Fruit fly (Drosophila melanogaster) whole organism, pupa: ENCODE results near the gene CG42655.

Experiments used
- CG10348 ChIP-seq: fragments of 200-800 bp; sonication (Bioruptor generic); IDR thresholded peaks from 2 replicates; pipeline ENCODE4 v1.3.6; 2022; ENCODE audit warnings: missing biosample characterization, missing genetic modification characterization
- CG12605 ChIP-seq: fragments of 200-800 bp; sonication (Bioruptor generic); IDR thresholded peaks from 2 replicates; pipeline ENCODE4 v1.3.6; 2022; ENCODE audit warnings: missing biosample characterization, missing genetic modification characterization
- CG13204 ChIP-seq: fragments of 200-800 bp; sonication (Bioruptor generic); optimal IDR thresholded peaks from 2 replicates; lab custom pipeline; 2018; ENCODE audit warnings: missing biosample characterization, mild to moderate bottlenecking, missing genetic modification characterization, moderate library complexity
- CG14655 ChIP-seq: fragments of 200-800 bp; sonication (Bioruptor generic); optimal IDR thresholded peaks from 3 replicates; lab custom pipeline; 2017; ENCODE audit warnings: mild to moderate bottlenecking, missing biosample characterization, missing genetic modification reagents, missing genetic modification characterization
- CG15710 ChIP-seq: fragments of 200-800 bp; sonication (Bioruptor generic); optimal IDR thresholded peaks from 2 replicates; lab custom pipeline; 2018; ENCODE audit warnings: missing biosample characterization, mild to moderate bottlenecking, missing genetic modification characterization, moderate library complexity
- CG17806 ChIP-seq: fragments of 200-800 bp; sonication (Bioruptor generic); optimal IDR thresholded peaks from 2 replicates; lab custom pipeline; 2018; ENCODE audit warnings: missing biosample characterization, mild to moderate bottlenecking, missing genetic modification characterization, moderate library complexity
- CG32121 ChIP-seq: fragments of 200-800 bp; sonication (Bioruptor generic); IDR thresholded peaks from 2 replicates; pipeline ENCODE4 v1.3.6; 2022; ENCODE audit warnings: missing biosample characterization, missing genetic modification characterization
- CG34367 ChIP-seq: fragments of 200-800 bp; sonication (Bioruptor generic); optimal IDR thresholded peaks from 2 replicates; lab custom pipeline; 2018; ENCODE audit warnings: missing biosample characterization, mild to moderate bottlenecking, missing genetic modification characterization
- CG4496 ChIP-seq: fragments of 200-800 bp; sonication (Bioruptor generic); IDR thresholded peaks from 3 replicates; pipeline ENCODE4 v1.3.6; 2022; ENCODE audit warnings: missing biosample characterization, missing genetic modification characterization
- CG8159 ChIP-seq: fragments of 200-800 bp; sonication (Bioruptor generic); optimal IDR thresholded peaks from 3 replicates; lab custom pipeline; 2018; ENCODE audit warnings: missing biosample characterization, mild to moderate bottlenecking, missing genetic modification characterization, moderate library complexity
- CG8301 ChIP-seq: fragments of 200-800 bp; sonication (Bioruptor generic); optimal IDR thresholded peaks from 2 replicates; lab custom pipeline; 2018; ENCODE audit warnings: missing biosample characterization, mild to moderate bottlenecking, missing genetic modification characterization
- CG9948 ChIP-seq: fragments of 200-800 bp; sonication (Bioruptor generic); optimal IDR thresholded peaks from 2 replicates; lab custom pipeline; 2018; ENCODE audit warnings: missing biosample characterization, mild to moderate bottlenecking, missing genetic modification characterization, moderate library complexity
- D1 ChIP-seq: fragments of 200-800 bp; sonication (Bioruptor generic); optimal IDR thresholded peaks from 2 replicates; lab custom pipeline; 2018; ENCODE audit warnings: missing biosample characterization, mild to moderate bottlenecking, missing genetic modification characterization, moderate library complexity
- EcR ChIP-seq: fragments of 200-800 bp; sonication (Bioruptor generic); optimal IDR thresholded peaks from 3 replicates; lab custom pipeline; 2019; ENCODE audit warnings: missing biosample characterization, missing genetic modification characterization, mild to moderate bottlenecking, moderate library complexity, missing genetic modification reagents
- Ets98B ChIP-seq: fragments of 200-800 bp; sonication (Bioruptor generic); IDR thresholded peaks from 2 replicates; pipeline ENCODE4 v1.3.6; 2022; ENCODE audit warnings: missing biosample characterization, missing genetic modification characterization
- Pif1A ChIP-seq: fragments of 200-800 bp; sonication (Bioruptor generic); optimal IDR thresholded peaks from 3 replicates; lab custom pipeline; 2016; ENCODE audit warnings: missing biosample characterization, missing genetic modification characterization
- Pif1B ChIP-seq: fragments of 200-800 bp; sonication (Bioruptor generic); optimal IDR thresholded peaks from 3 replicates; lab custom pipeline; 2016; ENCODE audit warnings: missing biosample characterization, missing genetic modification characterization
- Snoo ChIP-seq: fragments of 200-800 bp; sonication (Bioruptor generic); optimal IDR thresholded peaks from 3 replicates; lab custom pipeline; 2017; ENCODE audit warnings: missing biosample characterization, mild to moderate bottlenecking, missing genetic modification characterization, inconsistent platforms
- fd96Ca ChIP-seq: fragments of 200-800 bp; sonication (Bioruptor generic); IDR thresholded peaks from 3 replicates; pipeline ENCODE4 v1.3.6; 2022; ENCODE audit warnings: missing biosample characterization, missing genetic modification characterization
- gl ChIP-seq: fragments of 200-800 bp; sonication (Bioruptor generic); optimal IDR thresholded peaks from 2 replicates; lab custom pipeline; 2018; ENCODE audit warnings: missing biosample characterization, mild to moderate bottlenecking, missing genetic modification characterization
- rn ChIP-seq: fragments of 200-800 bp; sonication (Bioruptor generic); IDR thresholded peaks from 2 replicates; pipeline ENCODE4 v1.3.6; 2022; ENCODE audit warnings: missing biosample characterization, missing genetic modification characterization

CG42655 gene

DNA sequence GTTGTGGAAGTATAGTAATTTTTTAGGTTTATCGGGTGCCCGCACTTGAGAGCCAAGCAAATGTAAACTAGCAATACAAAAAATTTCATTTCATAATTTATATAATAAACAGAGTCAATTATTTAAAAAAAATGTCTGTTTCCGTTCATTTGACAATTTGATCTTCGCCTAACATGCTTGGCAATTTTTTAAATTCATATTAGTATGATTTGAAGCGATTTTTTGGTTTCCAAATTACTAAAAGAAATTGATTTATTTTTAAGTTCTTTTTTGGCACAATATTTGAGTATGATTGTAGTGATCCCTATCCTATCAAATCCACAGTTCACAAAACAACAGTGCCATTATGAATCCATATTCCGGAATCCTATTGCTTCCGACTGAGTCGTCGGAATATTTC lies 1.6 kb downstream of the CG42655 start, which contains the start of gene CG34258:
Gene CG34258 (minus strand): TSS at position 101 of the 400 bp plus-strand sequence.
- TF ChIP-seq EcR (GFP tag; lab: Kevin White, UChicago) (no peak), CG10348 (GFP tag; lab: Robert Waterston, UW) (no peak), Pif1B (GFP tag; lab: Kevin White, UChicago) (no peak), Snoo (tag; lab: Kevin White, UChicago) (no peak), D1 (tag; lab: Kevin White, UChicago) (no peak), CG17806 (tag; lab: Kevin White, UChicago) (no peak)

DNA sequence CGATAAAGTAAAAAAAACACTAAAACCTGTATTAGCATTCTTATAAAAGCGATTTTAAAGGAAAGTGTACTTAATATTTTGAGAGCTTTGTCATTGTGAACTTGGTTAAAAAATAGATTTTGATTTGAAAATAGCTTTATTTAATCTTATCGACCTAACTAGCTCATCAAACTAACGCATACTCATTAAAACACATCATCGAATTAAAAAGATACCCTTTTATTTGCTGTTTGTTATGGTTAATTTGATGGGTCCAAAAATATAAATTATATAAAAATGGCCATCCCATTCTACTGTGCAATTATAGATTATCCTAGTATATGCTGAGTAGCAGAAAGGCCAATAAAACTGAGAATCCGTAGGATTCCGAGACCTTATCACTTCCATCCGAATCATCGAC lies 2.5 kb downstream of the CG42655 start, which contains the start of gene CG32219:
Gene CG32219 (minus strand): TSS at position 101 of the 400 bp plus-strand sequence.
- TF ChIP-seq CG9948 (tag; lab: Kevin White, UChicago), result no peak
- no peak for TF ChIP-seq CG17806 (tag; lab: Kevin White, UChicago)
- TF ChIP-seq CG13204 (GFP tag; lab: Kevin White, UChicago), result no peak

DNA sequence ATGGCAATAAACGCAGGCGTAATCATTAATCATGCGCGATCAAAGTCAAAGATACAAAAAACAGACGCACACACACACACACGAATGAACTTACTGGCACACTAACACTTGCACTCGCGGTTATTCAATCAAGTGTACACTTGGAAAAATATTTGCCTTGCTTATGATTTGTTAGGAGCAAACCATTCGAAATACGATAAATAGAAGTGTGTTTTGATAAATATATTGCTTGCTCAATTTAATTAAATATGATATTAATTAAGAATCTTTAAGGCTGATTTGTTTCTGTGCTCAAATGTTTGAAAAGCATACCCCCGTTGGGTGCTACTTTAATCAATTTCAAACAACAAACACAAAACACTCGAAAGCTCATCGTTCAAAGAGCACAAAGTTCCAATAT lies 8.0 kb downstream of the CG42655 start:
- TF ChIP-seq fd96Ca (GFP tag; lab: Robert Waterston, UW), result no peak
- TF ChIP-seq CG8301 (tag; lab: Kevin White, UChicago), result no peak
- no peak for TF ChIP-seq CG32121 (GFP tag; lab: Robert Waterston, UW)
- no peak for TF ChIP-seq Snoo (tag; lab: Kevin White, UChicago)
- TF ChIP-seq CG34367 (tag; lab: Kevin White, UChicago), result no peak
- TF ChIP-seq rn (GFP tag; lab: Robert Waterston, UW), result no peak
- no peak for TF ChIP-seq CG9948 (tag; lab: Kevin White, UChicago)
- TF ChIP-seq CG8159 (tag; lab: Kevin White, UChicago), result no peak

DNA sequence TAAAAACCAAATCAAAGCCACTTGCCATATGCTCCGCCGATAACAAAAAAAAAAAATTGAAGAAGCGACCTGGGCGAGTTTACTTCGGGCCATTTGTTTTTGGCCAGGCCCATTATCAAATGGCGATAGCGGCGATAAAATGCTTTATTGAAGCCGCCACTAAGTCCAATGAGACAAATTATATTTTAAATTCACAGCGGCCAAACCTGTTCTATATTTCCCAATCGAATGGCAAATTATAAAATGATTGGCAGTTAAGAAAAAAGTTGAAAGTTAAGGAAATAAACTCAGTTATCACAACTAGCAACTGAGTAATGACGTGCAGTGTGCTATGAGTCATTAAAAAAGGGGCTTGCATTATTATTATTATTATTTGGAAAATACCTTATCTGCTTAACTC lies 12.3 kb downstream of the CG42655 start:
- TF ChIP-seq CG8301 (tag; lab: Kevin White, UChicago) (no peak), CG17806 (tag; lab: Kevin White, UChicago) (no peak), CG10348 (GFP tag; lab: Robert Waterston, UW) (no peak), Ets98B (no peak), CG15710 (tag; lab: Kevin White, UChicago) (no peak), gl (tag; lab: Kevin White, UChicago) (no peak), CG14655 (GFP tag; lab: Kevin White, UChicago) (no peak), Pif1A (GFP tag; lab: Kevin White, UChicago) (no peak), fd96Ca (GFP tag; lab: Robert Waterston, UW) (no peak), CG9948 (tag; lab: Kevin White, UChicago) (no peak), Snoo (tag; lab: Kevin White, UChicago) (no peak), CG8159 (tag; lab: Kevin White, UChicago) (no peak)

DNA sequence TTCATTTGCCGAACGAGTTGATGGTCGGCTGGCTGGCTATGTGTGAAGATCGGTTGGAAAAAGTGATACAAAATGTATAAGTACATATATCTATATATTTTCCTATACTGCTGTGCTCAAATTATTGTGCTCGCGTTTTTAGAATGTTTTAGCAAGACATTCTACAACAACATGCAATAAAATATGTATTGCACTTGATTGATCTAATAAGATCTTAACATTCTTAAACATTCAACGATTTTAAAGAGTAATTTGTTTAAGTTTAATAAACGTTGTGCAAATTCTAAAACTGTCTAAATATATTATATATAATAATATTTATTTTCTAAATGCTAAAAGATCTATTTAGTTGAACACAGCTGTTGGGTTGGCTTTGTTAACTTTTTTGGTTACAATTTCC lies 13.2 kb downstream of the CG42655 start:
- TF ChIP-seq CG4496, result no peak
- TF ChIP-seq Pif1A (GFP tag; lab: Kevin White, UChicago), result no peak
- TF ChIP-seq D1 (tag; lab: Kevin White, UChicago), result no peak
- no peak for TF ChIP-seq gl (tag; lab: Kevin White, UChicago)
- no peak for TF ChIP-seq CG34367 (tag; lab: Kevin White, UChicago)
- no peak for TF ChIP-seq CG14655 (GFP tag; lab: Kevin White, UChicago)
- TF ChIP-seq CG13204 (GFP tag; lab: Kevin White, UChicago), result no peak
- no peak for TF ChIP-seq Snoo (tag; lab: Kevin White, UChicago)
- no peak for TF ChIP-seq CG15710 (tag; lab: Kevin White, UChicago)
- TF ChIP-seq Ets98B, result no peak
- TF ChIP-seq CG8301 (tag; lab: Kevin White, UChicago), result no peak
- TF ChIP-seq CG10348 (GFP tag; lab: Robert Waterston, UW), result no peak
- no peak for TF ChIP-seq CG9948 (tag; lab: Kevin White, UChicago)
- no peak for TF ChIP-seq Pif1B (GFP tag; lab: Kevin White, UChicago)
- no peak for TF ChIP-seq CG8159 (tag; lab: Kevin White, UChicago)
- no peak for TF ChIP-seq CG32121 (GFP tag; lab: Robert Waterston, UW)
- no peak for TF ChIP-seq EcR (GFP tag; lab: Kevin White, UChicago)
- no peak for TF ChIP-seq CG12605 (GFP tag; lab: Robert Waterston, UW)
- no peak for TF ChIP-seq CG17806 (tag; lab: Kevin White, UChicago)

DNA sequence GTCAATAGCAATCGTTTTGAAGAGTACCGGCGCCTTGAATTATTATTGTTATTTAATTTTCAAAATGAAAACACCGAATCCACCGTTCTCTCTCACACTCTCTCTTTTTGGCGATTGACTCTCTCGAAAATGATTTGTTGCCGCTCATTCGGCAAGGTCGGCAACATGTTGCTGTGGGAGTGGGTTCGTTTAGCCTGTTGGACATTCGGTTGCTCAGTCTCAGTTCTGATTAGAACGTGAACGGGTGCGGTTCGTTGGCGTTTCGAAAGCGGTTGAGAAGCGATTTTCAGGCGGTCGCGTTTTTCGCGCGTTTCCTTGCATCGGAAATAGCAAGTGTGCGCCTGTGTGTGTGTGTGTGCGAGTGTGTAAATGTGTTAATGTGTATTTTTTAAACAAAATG lies 14.5 kb downstream of the CG42655 start, which contains the start of gene Ac76E:
Gene Ac76E (plus strand): TSS at position 264 of the 400 bp plus-strand sequence.
- peak; percentile 16; the same call in 1 of the 2 replicates for TF ChIP-seq CG32121 (GFP tag; lab: Robert Waterston, UW)
- peak; percentile 52 for TF ChIP-seq CG12605 (GFP tag; lab: Robert Waterston, UW)
- TF ChIP-seq Snoo (tag; lab: Kevin White, UChicago), result no peak
- peak; percentile 30; the same call in 1 of the 2 replicates for TF ChIP-seq Ets98B

DNA sequence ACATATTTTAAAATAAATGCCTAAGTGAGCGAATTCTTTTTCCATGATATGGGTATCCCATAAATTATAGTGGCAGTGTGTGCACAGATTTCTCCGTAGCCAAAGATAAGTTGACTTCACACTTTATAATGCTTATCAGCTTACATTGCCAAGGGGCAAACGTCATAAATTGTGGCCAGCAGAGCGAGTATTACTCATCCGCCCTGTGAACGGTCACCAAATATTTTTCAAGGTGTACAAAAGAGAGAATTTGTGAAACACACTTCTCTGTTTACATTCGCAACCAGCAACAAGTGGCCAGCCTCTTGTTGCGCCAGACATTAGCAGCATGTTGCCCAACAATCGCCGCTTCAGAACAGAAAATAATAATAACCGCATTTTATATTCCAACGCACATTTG lies 20.6 kb downstream of the CG42655 start:
- TF ChIP-seq CG9948 (tag; lab: Kevin White, UChicago), result no peak
- peak; percentile 53 for TF ChIP-seq Ets98B
- TF ChIP-seq gl (tag; lab: Kevin White, UChicago), result no peak
- TF ChIP-seq Pif1B (GFP tag; lab: Kevin White, UChicago), result no peak
- no peak for TF ChIP-seq CG34367 (tag; lab: Kevin White, UChicago)
- no peak for TF ChIP-seq Snoo (tag; lab: Kevin White, UChicago)
- peak; percentile 62 for TF ChIP-seq CG12605 (GFP tag; lab: Robert Waterston, UW)
- no peak for TF ChIP-seq CG17806 (tag; lab: Kevin White, UChicago)
- no peak for TF ChIP-seq CG8301 (tag; lab: Kevin White, UChicago)
- no peak for TF ChIP-seq EcR (GFP tag; lab: Kevin White, UChicago)
- TF ChIP-seq CG14655 (GFP tag; lab: Kevin White, UChicago), result no peak
- TF ChIP-seq CG32121 (GFP tag; lab: Robert Waterston, UW), result peak; percentile 26; the same call in 1 of the 2 replicates
- no peak for TF ChIP-seq CG8159 (tag; lab: Kevin White, UChicago)
- TF ChIP-seq CG15710 (tag; lab: Kevin White, UChicago), result no peak
- no peak for TF ChIP-seq CG13204 (GFP tag; lab: Kevin White, UChicago)
- peak; percentile 35 for TF ChIP-seq Pif1A (GFP tag; lab: Kevin White, UChicago)
- TF ChIP-seq CG4496, result no peak; the same call in 2 of the 3 replicates
- TF ChIP-seq CG10348 (GFP tag; lab: Robert Waterston, UW), result no peak
- TF ChIP-seq D1 (tag; lab: Kevin White, UChicago), result no peak
- no peak for TF ChIP-seq rn (GFP tag; lab: Robert Waterston, UW)
- 0 out of 3 replicates have a peak, but pooled peaks have one; percentile 10 for TF ChIP-seq fd96Ca (GFP tag; lab: Robert Waterston, UW)
